Fruit fly (Drosophila melanogaster): Measurements from ENCODE around the gene CG15418.

DNA sequence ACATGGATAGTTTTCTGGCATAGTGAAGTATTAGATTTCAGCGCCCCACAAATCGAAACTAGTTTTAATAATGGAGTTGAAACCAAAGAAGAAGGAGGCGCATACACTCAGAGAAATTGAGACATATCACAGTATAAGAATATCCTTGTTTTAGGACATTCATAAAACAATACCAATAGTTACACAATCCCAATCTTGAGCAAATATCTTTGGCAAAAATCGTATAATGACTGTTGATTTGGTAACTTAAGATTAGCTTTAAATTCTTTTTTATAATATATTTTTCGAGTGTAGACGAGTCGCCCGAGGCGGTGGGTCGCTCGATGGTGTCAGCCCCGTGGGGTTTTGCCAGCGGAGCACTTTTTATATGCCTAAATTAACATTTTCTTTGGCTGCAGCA is 13.9 kb upstream of the CG15418 start:
- TF ChIP-seq Hr78 (GFP tag; optimal IDR thresholded peaks at IDR 0.05): no peak
- TF ChIP-seq OdsH (GFP tag; optimal IDR thresholded peaks at IDR 0.05): no peak
- no peak for TF ChIP-seq Dfd (GFP tag; optimal IDR thresholded peaks at IDR 0.05)
- TF ChIP-seq woc (GFP tag; optimal IDR thresholded peaks at IDR 0.05): no peak
- TF ChIP-seq psq (GFP tag; optimal IDR thresholded peaks at IDR 0.05): no peak
- TF ChIP-seq CrebA (GFP tag; optimal IDR thresholded peaks at IDR 0.05; ENCODE audit: borderline replicate concordance): no peak
- TF ChIP-seq h (GFP tag; optimal IDR thresholded peaks at IDR 0.05): no peak
- no peak for TF ChIP-seq br (GFP tag; optimal IDR thresholded peaks at IDR 0.05)
- no peak for TF ChIP-seq Sp1 (GFP tag; optimal IDR thresholded peaks at IDR 0.05)
- TF ChIP-seq Dif (GFP tag; optimal IDR thresholded peaks at IDR 0.05; ENCODE audit: partially characterized antibody): no peak
- TF ChIP-seq Myc (optimal IDR thresholded peaks at IDR 0.05): no peak

All from whole organism, wandering third instar larva.